Fruit fly (Drosophila melanogaster) whole organism, embryonic: Measurements from ENCODE around the gene Oatp30B.
A peak's percentile ranks its signal among the peaks of the same experiment; 100 is the strongest.

Experiments used
- ATbp ChIP-seq: fragments of 200-800 bp; sonication (Bioruptor generic); optimal IDR thresholded peaks from 2 replicates; lab custom pipeline; 2017; ENCODE audit warnings: missing biosample characterization, mild to moderate bottlenecking, missing genetic modification characterization, missing genetic modification reagents
- Adf1 ChIP-seq: fragments of 200-800 bp; sonication (Bioruptor generic); IDR thresholded peaks from 2 replicates; pipeline ENCODE4 v1.3.6; 2022; ENCODE audit warnings: missing biosample characterization, missing genetic modification characterization
- Aef1 ChIP-seq: fragments of 200-800 bp; sonication (Bioruptor generic); IDR thresholded peaks from 3 replicates; pipeline ENCODE4 v1.3.6; 2022; ENCODE audit warnings: missing biosample characterization, missing genetic modification characterization
- Asciz ChIP-seq: fragments of 200-800 bp; sonication (Bioruptor generic); optimal IDR thresholded peaks from 2 replicates; lab custom pipeline; 2017; ENCODE audit warnings: missing biosample characterization, mild to moderate bottlenecking, missing genetic modification characterization, missing genetic modification reagents
- Bdp1 ChIP-seq: fragments of 200-800 bp; sonication (Bioruptor generic); optimal IDR thresholded peaks from 3 replicates; lab custom pipeline; 2016; ENCODE audit warnings: missing biosample characterization, missing genetic modification characterization
- CG10274 ChIP-seq: fragments of 200-800 bp; sonication (Bioruptor generic); optimal IDR thresholded peaks from 3 replicates; lab custom pipeline; 2017; ENCODE audit warnings: missing biosample characterization, mild to moderate bottlenecking, missing genetic modification characterization
- CG10321 ChIP-seq: fragments of 200-800 bp; sonication (Bioruptor generic); IDR thresholded peaks from 2 replicates; pipeline ENCODE4 v1.3.6; 2022; ENCODE audit warnings: missing biosample characterization, missing genetic modification characterization
- CG10431 ChIP-seq: fragments of 200-800 bp; sonication (Bioruptor generic); optimal IDR thresholded peaks from 3 replicates; lab custom pipeline; 2018; ENCODE audit warnings: missing biosample characterization, mild to moderate bottlenecking, missing genetic modification characterization
- CG11247 ChIP-seq: fragments of 200-800 bp; sonication (Bioruptor generic); IDR thresholded peaks from 2 replicates; pipeline ENCODE4 v1.3.6; 2022; ENCODE audit warnings: missing biosample characterization, missing genetic modification characterization
- CG12236 ChIP-seq: fragments of 200-800 bp; sonication (Bioruptor generic); optimal IDR thresholded peaks from 2 replicates; lab custom pipeline; 2016; ENCODE audit warnings: missing biosample characterization, missing genetic modification characterization
- CG15514 ChIP-seq: fragments of 200-800 bp; sonication (Bioruptor generic); optimal IDR thresholded peaks from 3 replicates; lab custom pipeline; 2017; ENCODE audit warnings: missing biosample characterization, missing genetic modification characterization, mild to moderate bottlenecking, moderate library complexity, missing genetic modification reagents
- CG15601 ChIP-seq: fragments of 200-800 bp; sonication (Bioruptor generic); optimal IDR thresholded peaks from 3 replicates; lab custom pipeline; 2019; ENCODE audit warnings: missing biosample characterization, mild to moderate bottlenecking, missing genetic modification characterization, moderate library complexity
- CG16779 ChIP-seq: fragments of 200-800 bp; sonication (Bioruptor generic); IDR thresholded peaks from 2 replicates; pipeline ENCODE4 v1.3.6; 2022; ENCODE audit warnings: missing biosample characterization, missing genetic modification characterization
- CG16815 ChIP-seq: fragments of 200-800 bp; sonication (Bioruptor generic); optimal IDR thresholded peaks from 3 replicates; lab custom pipeline; 2017; ENCODE audit warnings: missing biosample characterization, mild to moderate bottlenecking, missing genetic modification characterization
- CG1792 ChIP-seq: fragments of 200-800 bp; sonication (Bioruptor generic); optimal IDR thresholded peaks from 2 replicates; lab custom pipeline; 2016; ENCODE audit warnings: missing biosample characterization, missing genetic modification characterization
- CG18599 ChIP-seq: fragments of 200-800 bp; sonication (Bioruptor generic); optimal IDR thresholded peaks from 3 replicates; lab custom pipeline; 2017; ENCODE audit warnings: missing biosample characterization, missing genetic modification characterization, mild to moderate bottlenecking, moderate library complexity, missing genetic modification reagents
- CG18764 ChIP-seq: fragments of 200-800 bp; sonication (Bioruptor generic); optimal IDR thresholded peaks from 3 replicates; lab custom pipeline; 2016; ENCODE audit warnings: missing biosample characterization, missing genetic modification characterization
- CG2116 ChIP-seq: fragments of 200-800 bp; sonication (Bioruptor generic); optimal IDR thresholded peaks from 3 replicates; lab custom pipeline; 2018; ENCODE audit warnings: missing biosample characterization, mild to moderate bottlenecking, missing genetic modification characterization
- CG3163 ChIP-seq: fragments of 200-800 bp; sonication (Bioruptor generic); optimal IDR thresholded peaks from 3 replicates; lab custom pipeline; 2016; ENCODE audit warnings: missing biosample characterization, missing genetic modification characterization
- CG42726 ChIP-seq: fragments of 200-800 bp; sonication (Bioruptor generic); IDR thresholded peaks from 2 replicates; pipeline ENCODE4 v1.3.6; 2022; ENCODE audit warnings: missing biosample characterization, missing genetic modification characterization; ENCODE audit not compliant: partially characterized antibody
- CG6175 ChIP-seq: fragments of 200-800 bp; sonication (Bioruptor generic); IDR thresholded peaks from 3 replicates; pipeline ENCODE4 v1.3.6; 2022; ENCODE audit warnings: missing biosample characterization, missing genetic modification characterization
- CG7963 ChIP-seq: fragments of 200-800 bp; sonication (Bioruptor generic); IDR thresholded peaks from 3 replicates; pipeline ENCODE4 v1.3.6; 2022; ENCODE audit warnings: missing biosample characterization, missing genetic modification characterization; ENCODE audit not compliant: partially characterized antibody
- CG8089 ChIP-seq: fragments of 200-800 bp; sonication (Bioruptor generic); optimal IDR thresholded peaks from 3 replicates; lab custom pipeline; 2016; ENCODE audit warnings: missing biosample characterization, missing genetic modification characterization
- CG9215 ChIP-seq: fragments of 200-800 bp; sonication (Bioruptor generic); IDR thresholded peaks from 2 replicates; pipeline ENCODE4 v1.3.6; 2022; ENCODE audit warnings: missing biosample characterization, missing genetic modification characterization
- CG9817 ChIP-seq: fragments of 200-800 bp; sonication (Bioruptor generic); optimal IDR thresholded peaks from 2 replicates; lab custom pipeline; 2018; ENCODE audit warnings: missing biosample characterization, mild to moderate bottlenecking, missing genetic modification characterization, moderate library complexity
- CG9876 ChIP-seq: fragments of 200-800 bp; sonication (Bioruptor generic); optimal IDR thresholded peaks from 2 replicates; lab custom pipeline; 2016; ENCODE audit warnings: missing biosample characterization, missing genetic modification characterization
- CrebB ChIP-seq: fragments of 200-800 bp; sonication (Bioruptor generic); optimal IDR thresholded peaks from 3 replicates; lab custom pipeline; 2018; ENCODE audit warnings: missing biosample characterization, mild to moderate bottlenecking, missing genetic modification characterization
- D ChIP-seq, 2 experiments: fragments of 200-800 bp in 1 of 2; fragments of >200 bp in 1 of 2; sonication (Bioruptor generic) in 1 of 2; optimal IDR thresholded peaks; 2 replicates in 1 of 2; 3 replicates in 1 of 2; lab custom pipeline; 2017; ENCODE audit warnings: mild to moderate bottlenecking in 1 of 2, missing biosample characterization in 1 of 2, missing genetic modification characterization in 1 of 2, missing genetic modification reagents in 1 of 2
- Dfd ChIP-seq, 2 experiments: fragments of >200 bp; optimal IDR thresholded peaks; 2 replicates each; lab custom pipeline; 2017; ENCODE audit warnings: missing biosample characterization in 2 of 2, missing genetic modification characterization in 2 of 2
- Drgx ChIP-seq: fragments of 200-800 bp; sonication (Bioruptor generic); IDR thresholded peaks from 2 replicates; pipeline ENCODE4 v1.3.6; 2022; ENCODE audit warnings: missing biosample characterization, missing genetic modification characterization
- Elba2 ChIP-seq: fragments of 200-800 bp; sonication (Bioruptor generic); optimal IDR thresholded peaks from 3 replicates; lab custom pipeline; 2016; ENCODE audit warnings: missing biosample characterization, missing genetic modification characterization
- Ets97D ChIP-seq: fragments of 200-800 bp; sonication (Bioruptor generic); optimal IDR thresholded peaks from 3 replicates; lab custom pipeline; 2016; ENCODE audit warnings: missing biosample characterization, missing genetic modification characterization
- Fer2 ChIP-seq: fragments of 200-800 bp; sonication (Bioruptor generic); optimal IDR thresholded peaks from 2 replicates; lab custom pipeline; 2018; ENCODE audit warnings: missing biosample characterization, mild to moderate bottlenecking, missing genetic modification characterization, moderate library complexity
- HHEX ChIP-seq: fragments of 200-800 bp; sonication (Bioruptor generic); optimal IDR thresholded peaks from 3 replicates; lab custom pipeline; 2017; ENCODE audit warnings: missing biosample characterization, mild to moderate bottlenecking, missing genetic modification characterization, missing genetic modification reagents
- Hsf ChIP-seq: fragments of 200-800 bp; sonication (Bioruptor generic); optimal IDR thresholded peaks from 3 replicates; lab custom pipeline; 2016; ENCODE audit warnings: missing biosample characterization, missing genetic modification characterization
- Jarid2 ChIP-seq: fragments of 200-800 bp; sonication (Bioruptor generic); optimal IDR thresholded peaks from 3 replicates; lab custom pipeline; 2017; ENCODE audit warnings: mild to moderate bottlenecking, missing biosample characterization, missing genetic modification reagents, missing genetic modification characterization
- Lim3 ChIP-seq: fragments of 200-800 bp; sonication (Bioruptor generic); IDR thresholded peaks from 2 replicates; pipeline ENCODE4 v1.3.6; 2022; ENCODE audit warnings: missing biosample characterization, missing genetic modification characterization
- Six4 ChIP-seq: fragments of 200-800 bp; sonication (Bioruptor generic); optimal IDR thresholded peaks from 2 replicates; lab custom pipeline; 2016; ENCODE audit warnings: missing biosample characterization, missing genetic modification characterization
- Vsx1 ChIP-seq: fragments of 200-800 bp; sonication (Bioruptor generic); optimal IDR thresholded peaks from 2 replicates; lab custom pipeline; 2017; ENCODE audit warnings: missing biosample characterization, mild to moderate bottlenecking, missing genetic modification characterization, missing genetic modification reagents
- Xbp1 ChIP-seq: fragments of 200-800 bp; sonication (Bioruptor generic); optimal IDR thresholded peaks from 3 replicates; lab custom pipeline; 2016; ENCODE audit warnings: missing biosample characterization, mild to moderate bottlenecking, missing genetic modification characterization
- caup ChIP-seq: fragments of 200-800 bp; sonication (Bioruptor generic); optimal IDR thresholded peaks from 3 replicates; lab custom pipeline; 2017; ENCODE audit warnings: missing biosample characterization, mild to moderate bottlenecking, missing genetic modification characterization, moderate library complexity; ENCODE audit not compliant: severe bottlenecking
- chm ChIP-seq: fragments of 200-800 bp; sonication (Bioruptor generic); IDR thresholded peaks from 2 replicates; pipeline ENCODE4 v1.3.6; 2022; ENCODE audit warnings: missing biosample characterization, missing genetic modification characterization
- crol ChIP-seq: fragments of 200-800 bp; sonication (Bioruptor generic); IDR thresholded peaks from 2 replicates; pipeline ENCODE4 v1.3.6; 2022; ENCODE audit warnings: missing biosample characterization, missing genetic modification characterization
- en ChIP-seq: fragments of 200-800 bp; sonication (Bioruptor generic); optimal IDR thresholded peaks from 2 replicates; lab custom pipeline; 2016; ENCODE audit warnings: missing biosample characterization, missing genetic modification characterization
- grau ChIP-seq: fragments of 200-800 bp; optimal IDR thresholded peaks from 3 replicates; lab custom pipeline; 2019; ENCODE audit warnings: missing biosample characterization, mild to moderate bottlenecking, missing genetic modification characterization, moderate library complexity
- lab ChIP-seq: fragments of 200-800 bp; sonication (Bioruptor generic); optimal IDR thresholded peaks from 3 replicates; lab custom pipeline; 2017; ENCODE audit warnings: missing biosample characterization, missing genetic modification characterization, mild to moderate bottlenecking, moderate library complexity, missing genetic modification reagents
- pum ChIP-seq: fragments of 200-800 bp; sonication (Bioruptor generic); optimal IDR thresholded peaks from 2 replicates; lab custom pipeline; 2016; ENCODE audit warnings: missing biosample characterization, missing genetic modification characterization
- run ChIP-seq: fragments of 200-800 bp; sonication (Bioruptor generic); optimal IDR thresholded peaks from 3 replicates; lab custom pipeline; 2018; ENCODE audit warnings: missing biosample characterization, mild to moderate bottlenecking, missing genetic modification characterization
- sim ChIP-seq: fragments of 200-800 bp; sonication (Bioruptor generic); IDR thresholded peaks from 2 replicates; pipeline ENCODE4 v1.3.6; 2022; ENCODE audit warnings: missing biosample characterization, missing genetic modification characterization
- sob ChIP-seq: fragments of 200-800 bp; sonication (Bioruptor generic); IDR thresholded peaks from 2 replicates; pipeline ENCODE4 v1.3.6; 2022; ENCODE audit warnings: missing biosample characterization, missing genetic modification characterization
- vnd ChIP-seq: fragments of 200-800 bp; sonication (Bioruptor generic); IDR thresholded peaks from 3 replicates; pipeline ENCODE4 v1.3.6; 2022; ENCODE audit warnings: missing biosample characterization, missing genetic modification characterization; ENCODE audit not compliant: partially characterized antibody

Gene Oatp30B

DNA sequence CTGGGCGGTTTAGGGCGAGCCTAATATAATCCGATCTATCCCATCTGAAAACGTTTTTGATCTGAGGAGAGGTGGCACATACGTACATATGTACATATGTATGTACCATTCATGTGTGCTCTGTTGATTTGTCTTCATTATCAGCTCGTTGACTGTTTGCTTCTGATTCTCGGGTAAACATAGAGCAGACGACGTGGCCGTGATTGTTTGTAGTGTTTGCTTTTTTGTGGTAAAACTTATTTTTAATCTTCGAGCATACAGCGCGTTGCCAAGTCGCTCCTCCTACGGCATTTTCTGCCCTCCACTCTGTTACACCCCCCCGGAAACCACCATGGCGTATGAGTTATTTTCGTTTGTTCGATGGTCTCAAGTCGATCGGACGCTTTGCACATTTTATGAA is 4.7 kb downstream of the Oatp30B start (continued):
- TF ChIP-seq CG7963 (no peak), Adf1 (peak; percentile 50), CG10321 (GFP tag; lab: Robert Waterston, UW) (peak; percentile 69), Xbp1 (GFP tag; lab: Kevin White, UChicago) (peak; percentile 58), CG12236 (peak; percentile 94), CG9876 (GFP tag; lab: Kevin White, UChicago) (peak; percentile 80), Fer2 (tag; lab: Kevin White, UChicago) (peak; percentile 78), CG10274 (peak; percentile 75)

DNA sequence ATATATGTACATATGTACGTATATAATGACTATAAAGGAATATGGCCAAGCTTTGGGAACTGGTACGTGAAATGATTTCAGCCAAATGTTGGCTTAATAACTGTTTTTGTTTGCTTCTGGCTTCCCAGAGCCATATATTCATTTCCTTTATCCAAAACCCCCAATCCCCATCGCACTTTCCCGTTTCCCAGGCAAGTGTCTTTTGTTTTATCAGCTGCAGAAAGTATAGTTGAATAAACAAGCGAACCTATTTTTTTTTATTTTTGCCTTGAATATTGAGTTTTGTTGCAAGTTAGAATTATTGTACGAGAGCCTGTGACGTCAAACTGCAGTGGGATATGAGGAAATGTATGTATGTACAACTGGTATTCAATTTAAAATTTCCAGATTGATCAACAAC is 5.5 kb downstream of the Oatp30B start:
- peak; percentile 27 for TF ChIP-seq CG18599 (GFP tag; lab: Kevin White, UChicago)
- TF ChIP-seq pum = no peak
- no peak for TF ChIP-seq sob (GFP tag; lab: Robert Waterston, UW)
- no peak for TF ChIP-seq Ets97D (GFP tag; lab: Kevin White, UChicago)
- no peak for TF ChIP-seq grau
- no peak for TF ChIP-seq Aef1 (GFP tag; lab: Robert Waterston, UW)
- no peak for TF ChIP-seq CrebB (tag; lab: Kevin White, UChicago)
- TF ChIP-seq CG9215 (GFP tag; lab: Robert Waterston, UW) = no peak
- no peak for TF ChIP-seq CG42726
- TF ChIP-seq HHEX (GFP tag; lab: Kevin White, UChicago) = peak; percentile 30
- no peak for TF ChIP-seq CG9876 (GFP tag; lab: Kevin White, UChicago)
- TF ChIP-seq CG1792 (GFP tag; lab: Kevin White, UChicago) = no peak
- TF ChIP-seq caup (GFP tag; lab: Kevin White, UChicago) = peak; percentile 34
- no peak for TF ChIP-seq Lim3 (GFP tag; lab: Robert Waterston, UW)
- TF ChIP-seq sim (GFP tag; lab: Robert Waterston, UW) = no peak
- no peak for TF ChIP-seq Dfd (GFP tag; optimal IDR thresholded peaks at IDR 0.05; lab: Kevin White, UChicago)
- no peak for TF ChIP-seq CG2116 (GFP tag; lab: Kevin White, UChicago)
- TF ChIP-seq vnd (GFP tag; lab: Robert Waterston, UW) = no peak
- peak; percentile 38 for TF ChIP-seq ATbp (GFP tag; lab: Kevin White, UChicago)
- TF ChIP-seq CG16779 (GFP tag; lab: Robert Waterston, UW) = no peak
- no peak for TF ChIP-seq Asciz
- no peak for TF ChIP-seq Bdp1 (GFP tag; lab: Kevin White, UChicago)
- no peak for TF ChIP-seq CG11247 (GFP tag; lab: Robert Waterston, UW)
- TF ChIP-seq Jarid2 (GFP tag; lab: Kevin White, UChicago) = no peak
- no peak for TF ChIP-seq CG8089 (GFP tag; lab: Kevin White, UChicago)
- TF ChIP-seq CG15514 = no peak
- peak; percentile 2 for TF ChIP-seq CG15601
- no peak for TF ChIP-seq D (optimal IDR thresholded peaks at IDR 0.05; lab: Kevin White, UChicago)
- no peak for TF ChIP-seq D (GFP tag; optimal IDR thresholded peaks at IDR 0.05; lab: Kevin White, UChicago)
- no peak for TF ChIP-seq crol (GFP tag; lab: Robert Waterston, UW)
- TF ChIP-seq lab = peak; percentile 43
- no peak for TF ChIP-seq CG10431 (GFP tag; lab: Kevin White, UChicago)

DNA sequence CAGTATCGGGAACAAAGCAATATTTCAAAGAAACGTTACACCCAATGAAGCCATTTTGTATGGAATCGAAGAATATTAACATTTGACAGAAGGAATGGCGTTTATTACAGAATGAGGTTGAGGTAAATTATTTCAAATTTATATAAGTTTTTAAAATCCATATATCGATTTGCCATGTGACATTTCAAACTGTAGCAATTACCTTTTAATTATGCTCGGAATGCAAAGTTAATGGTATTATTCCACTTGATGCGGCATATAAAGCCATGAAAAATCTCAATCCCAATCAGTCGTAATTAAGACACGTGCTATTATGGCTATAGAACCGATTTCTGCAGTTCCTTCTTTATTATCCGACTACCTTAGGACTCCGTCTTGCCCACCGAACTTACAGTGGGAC is 7.2 kb downstream of the Oatp30B start, which contains the start of gene CG31883:
Gene CG31883, plus strand, starts transcription at position 301 of the 400 bp plus-strand sequence.
- TF ChIP-seq Elba2 (GFP tag; lab: Kevin White, UChicago) (no peak), CG3163 (GFP tag; lab: Kevin White, UChicago) (no peak), Drgx (GFP tag; lab: Robert Waterston, UW) (no peak), CG6175 (GFP tag; lab: Robert Waterston, UW) (no peak), run (no peak), Six4 (GFP tag; lab: Kevin White, UChicago) (no peak), CG9817 (no peak), en (no peak), CG18764 (GFP tag; lab: Kevin White, UChicago) (no peak), Hsf (GFP tag; lab: Kevin White, UChicago) (no peak), chm (GFP tag; lab: Robert Waterston, UW) (no peak), CG16815 (GFP tag; lab: Kevin White, UChicago) (no peak), Vsx1 (no peak)
